Worm (Caenorhabditis elegans) whole organism, young adult: Measurements from ENCODE around the gene D2045.5.
A peak's percentile ranks its signal among the peaks of the same experiment; 100 is the strongest.

Experiments
- B0019.2 ChIP-seq: fragments of 200-800 bp; sonication (Bioruptor generic); conservative IDR thresholded peaks from 2 replicates; pipeline ENCODE4 v1.3.6; 2022; ENCODE audit warnings: missing genetic modification reagents, missing genetic modification characterization, missing compliant biosample characterization
- B0261.1 ChIP-seq: sonication (generic microtip); optimal IDR thresholded peaks from 2 replicates; lab custom pipeline; 2016; ENCODE audit warnings: mild to moderate bottlenecking, missing genetic modification characterization, moderate library complexity, missing compliant biosample characterization
- F33H1.4 ChIP-seq: fragments of 200-800 bp; sonication (Bioruptor generic); IDR thresholded peaks from 2 replicates; pipeline ENCODE4 v1.3.6; 2022; ENCODE audit warnings: missing genetic modification reagents, missing genetic modification characterization, missing compliant biosample characterization
- F49E8.2 ChIP-seq: sonication (generic microtip); optimal IDR thresholded peaks from 3 replicates; lab custom pipeline; 2017; ENCODE audit warnings: missing genetic modification characterization, mild to moderate bottlenecking, missing compliant biosample characterization, antibody characterized with exemption, moderate library complexity; ENCODE audit not compliant: insufficient read depth
- F52B5.7 ChIP-seq: sonication (generic microtip); optimal IDR thresholded peaks from 2 replicates; lab custom pipeline; 2016; ENCODE audit warnings: mild to moderate bottlenecking, missing genetic modification characterization, missing compliant biosample characterization
- K11D2.4 ChIP-seq: fragments of 200-800 bp; sonication (Bioruptor generic); IDR thresholded peaks from 2 replicates; pipeline ENCODE4 v1.3.6; 2022; ENCODE audit warnings: missing genetic modification reagents, missing genetic modification characterization, missing compliant biosample characterization
- K12H6.12 ChIP-seq: fragments of 200-800 bp; sonication (Bioruptor generic); optimal IDR thresholded peaks from 2 replicates; lab custom pipeline; 2018; ENCODE audit warnings: mild to moderate bottlenecking, missing genetic modification characterization, missing compliant biosample characterization
- Y53G8AR.9 ChIP-seq: fragments of 200-800 bp; sonication (Bioruptor generic); conservative IDR thresholded peaks from 2 replicates; pipeline ENCODE4 v1.3.6; 2022; ENCODE audit warnings: missing genetic modification reagents, missing genetic modification characterization, missing compliant biosample characterization
- Y67H2A.10 ChIP-seq: fragments of 200-800 bp; sonication (Bioruptor generic); conservative IDR thresholded peaks from 2 replicates; pipeline ENCODE4 v1.3.6; 2022; ENCODE audit warnings: missing genetic modification reagents, missing genetic modification characterization, missing compliant biosample characterization
- Y79H2A.3 ChIP-seq: fragments of 200-800 bp; sonication (Bioruptor generic); conservative IDR thresholded peaks from 2 replicates; pipeline ENCODE4 v1.3.6; 2022; ENCODE audit warnings: missing genetic modification reagents, missing genetic modification characterization, missing compliant biosample characterization
- Y95B8A.8 ChIP-seq: fragments of 200-800 bp; sonication (Bioruptor generic); IDR thresholded peaks from 2 replicates; pipeline ENCODE4 v1.3.6; 2022; ENCODE audit warnings: missing genetic modification reagents, missing genetic modification characterization, missing compliant biosample characterization
- aptf-2 ChIP-seq: fragments of 200-800 bp; sonication (Bioruptor generic); conservative IDR thresholded peaks from 2 replicates; pipeline ENCODE4 v1.3.6; 2022; ENCODE audit warnings: missing genetic modification reagents, missing genetic modification characterization, missing compliant biosample characterization
- athp-1 ChIP-seq: sonication (generic microtip); optimal IDR thresholded peaks from 2 replicates; lab custom pipeline; 2017; ENCODE audit warnings: mild to moderate bottlenecking, missing genetic modification characterization, missing compliant biosample characterization
- attf-3 ChIP-seq: fragments of 200-800 bp; sonication (Bioruptor generic); conservative IDR thresholded peaks from 2 replicates; pipeline ENCODE4 v1.3.6; 2022; ENCODE audit warnings: missing genetic modification reagents, missing genetic modification characterization, missing compliant biosample characterization
- bed-2 ChIP-seq: fragments of 200-800 bp; sonication (Bioruptor generic); IDR thresholded peaks from 2 replicates; pipeline ENCODE4 v1.3.6; 2022; ENCODE audit warnings: missing genetic modification reagents, missing genetic modification characterization, missing compliant biosample characterization
- cebp-1 ChIP-seq, 2 experiments: fragments of 200-800 bp in 1 of 2; sonication (Bioruptor generic) in 1 of 2; sonication (generic microtip) in 1 of 2; IDR thresholded peaks in 1 of 2; optimal IDR thresholded peaks in 1 of 2; 2 replicates each; pipeline versions ENCODE4 v1.3.6 to Lab custom; 2017 to 2022; ENCODE audit warnings: missing compliant biosample characterization in 2 of 2, missing genetic modification characterization in 2 of 2, mild to moderate bottlenecking in 1 of 2, missing genetic modification reagents in 1 of 2, moderate library complexity in 1 of 2
- ceh-100 ChIP-seq: fragments of 200-800 bp; sonication (Bioruptor generic); IDR thresholded peaks from 2 replicates; pipeline ENCODE4 v1.3.6; 2022; ENCODE audit warnings: missing genetic modification reagents, missing genetic modification characterization, missing compliant biosample characterization
- ceh-40 ChIP-seq: fragments of 200-800 bp; sonication (Bioruptor generic); IDR thresholded peaks from 2 replicates; pipeline ENCODE4 v1.3.6; 2022; ENCODE audit warnings: missing genetic modification characterization, missing compliant biosample characterization
- ceh-91 ChIP-seq: fragments of 200-800 bp; sonication (Bioruptor generic); IDR thresholded peaks from 2 replicates; pipeline ENCODE4 v1.3.6; 2022; ENCODE audit warnings: missing genetic modification reagents, missing genetic modification characterization, missing compliant biosample characterization
- die-1 ChIP-seq: sonication (generic microtip); optimal IDR thresholded peaks from 2 replicates; lab custom pipeline; 2016; ENCODE audit warnings: missing genotype, mild to moderate bottlenecking, missing genetic modification characterization, missing compliant biosample characterization
- efl-1 ChIP-seq: fragments of 150-350 bp; optimal IDR thresholded peaks from 2 replicates; lab custom pipeline; 2014; ENCODE audit warnings: missing biosample characterization, missing genetic modification reagents, missing genetic modification characterization
- hmg-1.2 ChIP-seq: fragments of 200-800 bp; sonication (Bioruptor generic); IDR thresholded peaks from 2 replicates; pipeline ENCODE4 v1.3.6; 2022; ENCODE audit warnings: missing genetic modification reagents, missing genetic modification characterization, missing compliant biosample characterization
- hsf-1 ChIP-seq: fragments of 200-800 bp; sonication (Bioruptor generic); IDR thresholded peaks from 2 replicates; pipeline ENCODE4 v1.3.6; 2022; ENCODE audit warnings: missing genetic modification reagents, missing genetic modification characterization, missing compliant biosample characterization
- let-607 ChIP-seq, 2 experiments: fragments of 200-800 bp in 1 of 2; sonication (Bioruptor generic) in 1 of 2; sonication (generic microtip) in 1 of 2; optimal IDR thresholded peaks; 2 replicates each; lab custom pipeline; 2016 to 2018; ENCODE audit warnings: mild to moderate bottlenecking in 2 of 2, missing compliant biosample characterization in 2 of 2, missing genetic modification characterization in 2 of 2, moderate library complexity in 2 of 2, missing genotype in 1 of 2
- lin-26 ChIP-seq: fragments of 200-800 bp; sonication (Bioruptor generic); IDR thresholded peaks from 2 replicates; pipeline ENCODE4 v1.3.6; 2022; ENCODE audit warnings: missing genetic modification reagents, missing genetic modification characterization, missing compliant biosample characterization
- lir-1 ChIP-seq: fragments of 200-800 bp; sonication (Bioruptor generic); conservative IDR thresholded peaks from 2 replicates; pipeline ENCODE4 v1.3.6; 2022; ENCODE audit warnings: missing genetic modification reagents, missing genetic modification characterization, missing compliant biosample characterization
- lsl-1 ChIP-seq: fragments of 200-800 bp; sonication (Bioruptor generic); optimal IDR thresholded peaks from 2 replicates; lab custom pipeline; 2018; ENCODE audit warnings: mild to moderate bottlenecking, missing genetic modification characterization, moderate library complexity, missing compliant biosample characterization
- madf-10 ChIP-seq: sonication (generic microtip); optimal IDR thresholded peaks from 2 replicates; lab custom pipeline; 2016; ENCODE audit warnings: mild to moderate bottlenecking, missing genetic modification characterization, missing compliant biosample characterization
- madf-3 ChIP-seq: fragments of 200-800 bp; sonication (Bioruptor generic); IDR thresholded peaks from 2 replicates; pipeline ENCODE4 v1.3.6; 2022; ENCODE audit warnings: missing genetic modification reagents, missing genetic modification characterization, missing compliant biosample characterization
- madf-6 ChIP-seq: fragments of 200-800 bp; sonication (Bioruptor generic); IDR thresholded peaks from 2 replicates; pipeline ENCODE4 v1.3.6; 2022; ENCODE audit warnings: missing genetic modification reagents, missing genetic modification characterization, missing compliant biosample characterization
- madf-8 ChIP-seq: fragments of 200-800 bp; sonication (Bioruptor generic); conservative IDR thresholded peaks from 2 replicates; pipeline ENCODE4 v1.3.6; 2022; ENCODE audit warnings: missing genetic modification reagents, missing genetic modification characterization, missing compliant biosample characterization
- nfyb-1 ChIP-seq: fragments of 200-800 bp; sonication (Bioruptor generic); IDR thresholded peaks from 2 replicates; pipeline ENCODE4 v1.3.6; 2022; ENCODE audit warnings: missing genetic modification reagents, missing genetic modification characterization, missing compliant biosample characterization
- nhr-80 ChIP-seq: sonication (generic microtip); optimal IDR thresholded peaks from 2 replicates; lab custom pipeline; 2016; ENCODE audit warnings: missing genetic modification characterization, missing compliant biosample characterization
- pbrm-1 ChIP-seq: fragments of 200-800 bp; sonication (Bioruptor generic); IDR thresholded peaks from 2 replicates; pipeline ENCODE4 v1.3.6; 2022; ENCODE audit warnings: missing genetic modification reagents, missing genetic modification characterization, missing compliant biosample characterization
- rcor-1 ChIP-seq: fragments of 200-800 bp; sonication (Bioruptor generic); IDR thresholded peaks from 2 replicates; pipeline ENCODE4 v1.3.6; 2022; ENCODE audit warnings: missing genetic modification reagents, missing genetic modification characterization, missing compliant biosample characterization
- repo-1 ChIP-seq: sonication (generic microtip); optimal IDR thresholded peaks from 2 replicates; lab custom pipeline; 2017; ENCODE audit warnings: mild to moderate bottlenecking, missing genetic modification characterization, missing compliant biosample characterization
- rpc-1 ChIP-seq, 2 experiments: fragments of 150-350 bp in 1 of 2; sonication (generic microtip) in 1 of 2; optimal IDR thresholded peaks; 2 replicates each; lab custom pipeline; 2014 to 2018; ENCODE audit warnings: missing biosample characterization in 1 of 2, missing genetic modification characterization in 1 of 2, missing genetic modification reagents in 1 of 2, missing genotype in 1 of 2
- snpc-1.3 ChIP-seq: sonication (generic microtip); optimal IDR thresholded peaks from 2 replicates; lab custom pipeline; 2017; ENCODE audit warnings: missing genetic modification characterization, mild to moderate bottlenecking, missing compliant biosample characterization, antibody characterized with exemption, moderate library complexity, missing genotype, missing genetic modification reagents; ENCODE audit not compliant: insufficient read depth
- tbp1 ChIP-seq: fragments of 200-800 bp; sonication (Bioruptor generic); optimal IDR thresholded peaks from 2 replicates; lab custom pipeline; 2018; ENCODE audit warnings: mild to moderate bottlenecking, missing genetic modification characterization, missing compliant biosample characterization
- tlf-1 ChIP-seq: fragments of 200-800 bp; sonication (Bioruptor generic); optimal IDR thresholded peaks from 2 replicates; lab custom pipeline; 2018; ENCODE audit warnings: mild to moderate bottlenecking, missing genetic modification characterization, missing compliant biosample characterization
- zfh-2 ChIP-seq: fragments of 200-800 bp; sonication (Bioruptor generic); conservative IDR thresholded peaks from 2 replicates; pipeline ENCODE4 v1.3.6; 2022; ENCODE audit warnings: missing genetic modification reagents, missing genetic modification characterization, missing compliant biosample characterization
- ztf-18 ChIP-seq: sonication (generic microtip); optimal IDR thresholded peaks from 2 replicates; lab custom pipeline; 2016; ENCODE audit warnings: missing genotype, mild to moderate bottlenecking, missing genetic modification characterization, missing compliant biosample characterization
- ztf-3 ChIP-seq: fragments of 200-800 bp; sonication (Bioruptor generic); optimal IDR thresholded peaks from 2 replicates; lab custom pipeline; 2018; ENCODE audit warnings: mild to moderate bottlenecking, missing genetic modification characterization, missing compliant biosample characterization

The D2045.5 gene

DNA sequence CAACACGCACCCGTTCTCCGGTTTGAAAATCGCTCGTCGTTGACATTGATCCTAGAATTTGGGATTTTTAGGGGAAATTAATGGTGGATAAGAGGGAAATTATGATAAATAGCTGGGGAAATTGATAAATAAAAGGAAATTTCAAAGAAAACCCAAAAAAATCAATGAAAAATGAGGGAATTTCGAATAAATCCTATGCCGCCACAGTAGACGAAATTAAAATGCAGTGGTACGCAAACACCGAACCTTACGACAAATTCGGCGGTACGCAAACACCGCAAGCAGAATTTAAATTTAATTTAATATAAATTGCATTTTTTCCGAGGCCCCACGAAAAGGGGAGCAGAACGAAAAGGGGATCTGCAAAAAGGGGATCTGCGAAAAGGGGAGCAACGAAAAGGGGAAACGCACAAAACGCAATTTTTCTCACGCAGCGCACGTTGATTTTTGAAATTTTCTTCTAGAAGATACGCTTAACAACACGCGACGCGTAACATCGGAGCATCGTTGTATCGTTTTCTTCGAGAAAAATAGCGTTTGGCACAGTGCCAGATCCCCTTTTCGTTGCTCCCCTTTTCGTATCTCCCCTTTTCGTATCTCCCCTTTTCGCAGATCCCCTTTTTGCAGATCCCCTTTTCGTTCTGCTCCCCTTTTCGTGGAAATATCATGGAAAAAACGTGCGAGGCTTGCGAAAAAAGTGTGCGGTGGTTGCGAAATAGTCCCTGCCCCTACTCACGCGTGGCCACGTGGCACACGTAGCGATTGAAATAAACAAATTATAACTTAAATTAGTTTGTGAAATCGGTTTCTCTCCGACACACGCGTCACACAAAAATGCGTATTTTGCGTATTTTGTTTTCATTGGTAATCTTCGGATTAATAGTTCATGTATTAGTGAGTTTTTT, 33.2 kb downstream of the D2045.5 start, which contains the start of the genes smrd-1 and enu-3.1 (continued):
- TF ChIP-seq attf-3 (GFP tag; lab: Robert Waterston, UW) (peak; percentile 63; the same call in 1 of the 2 replicates), zfh-2 (GFP tag; lab: Robert Waterston, UW) (peak; percentile 48; the same call in 1 of the 2 replicates), rcor-1 (GFP tag; lab: Robert Waterston, UW) (peak; percentile 84), let-607 (tag; optimal IDR thresholded peaks at IDR 0.05; lab: Kevin White, UChicago) (peak in 1 of 2 experiments; percentile 22), ztf-18 (tag; lab: Kevin White, UChicago) (peak; percentile 65), hmg-1.2 (peak; percentile 54), bed-2 (GFP tag; lab: Robert Waterston, UW) (peak; percentile 51; the same call in 1 of the 2 replicates), madf-8 (0 out of 2 replicates have a peak, but pooled peaks have one; percentile 34), K11D2.4 (GFP tag; lab: Robert Waterston, UW) (peak; percentile 58; the same call in 1 of the 2 replicates), nfyb-1 (peak; percentile 61; the same call in 1 of the 2 replicates), pbrm-1 (peak; percentile 75; the same call in 1 of the 2 replicates), K12H6.12 (tag; lab: Kevin White, UChicago) (peak; percentile 53), F33H1.4 (GFP tag; lab: Robert Waterston, UW) (peak; percentile 71), tlf-1 (GFP tag; lab: Kevin White, UChicago) (peak; percentile 5), Y79H2A.3 (0 out of 2 replicates have a peak, but pooled peaks have one; percentile 7), aptf-2 (GFP tag; lab: Robert Waterston, UW) (peak; percentile 48; the same call in 1 of the 2 replicates), madf-10 (tag; lab: Kevin White, UChicago) (peak; percentile 41), lir-1 (GFP tag; lab: Robert Waterston, UW) (0 out of 2 replicates have a peak, but pooled peaks have one; percentile 24), hsf-1 (GFP tag; lab: Robert Waterston, UW) (peak; percentile 62), B0019.2 (GFP tag; lab: Robert Waterston, UW) (peak; percentile 70), ceh-40 (GFP tag; lab: Robert Waterston, UW) (peak; percentile 47; the same call in 1 of the 2 replicates), cebp-1 (GFP tag; IDR thresholded peaks at IDR 0.05; lab: Robert Waterston, UW) (peak; percentile 59), cebp-1 (tag; optimal IDR thresholded peaks at IDR 0.05; lab: Kevin White, UChicago) (peak; percentile 57), snpc-1.3 (tag; lab: Kevin White, UChicago) (peak; percentile 14), ceh-91 (GFP tag; lab: Robert Waterston, UW) (peak; percentile 61), tbp1 (peak; percentile 28), Y67H2A.10 (GFP tag; lab: Robert Waterston, UW) (peak; percentile 28; the same call in 1 of the 2 replicates)
- TF ChIP-seq, all 124 proteins: peak for 49; not testable (repeated sequence) for 75

- no peak for TF ChIP-seq hsf-1 (GFP tag; lab: Robert Waterston, UW)
- no peak for TF ChIP-seq ztf-3
- 0 out of 2 replicates have a peak, but pooled peaks have one; percentile 24 for TF ChIP-seq madf-3 (GFP tag; lab: Robert Waterston, UW)
- no peak for TF ChIP-seq repo-1 (tag; lab: Kevin White, UChicago)
- peak; percentile 17 for TF ChIP-seq F49E8.2 (tag; lab: Kevin White, UChicago)
- TF ChIP-seq efl-1 (GFP tag; lab: Kevin White, UChicago) = no peak
- 0 out of 2 replicates have a peak, but pooled peaks have one; percentile 29 for TF ChIP-seq madf-6
- TF ChIP-seq hmg-1.2 = no peak
- no peak for TF ChIP-seq athp-1 (tag; lab: Kevin White, UChicago)
- no peak for TF ChIP-seq nhr-80 (tag; lab: Kevin White, UChicago)
- TF ChIP-seq B0261.1 (tag; lab: Kevin White, UChicago) = peak; percentile 57
- no peak for TF ChIP-seq Y95B8A.8 (GFP tag; lab: Robert Waterston, UW)
- TF ChIP-seq F52B5.7 (tag; lab: Kevin White, UChicago) = no peak
- TF ChIP-seq die-1 (tag; lab: Kevin White, UChicago) = peak; percentile 27
- 0 out of 2 replicates have a peak, but pooled peaks have one; percentile 49 for TF ChIP-seq lin-26 (GFP tag; lab: Robert Waterston, UW)
- TF ChIP-seq Y53G8AR.9 (GFP tag; lab: Robert Waterston, UW) = no peak
- peak; percentile 25 for TF ChIP-seq lsl-1 (GFP tag; lab: Kevin White, UChicago)
- peak; percentile 28; the same call in 1 of the 2 replicates for TF ChIP-seq ceh-100 (GFP tag; lab: Robert Waterston, UW)
- TF ChIP-seq rpc-1 (optimal IDR thresholded peaks at IDR 0.05; lab: Kevin White, UChicago) = peak; percentile 48
- peak; percentile 68 for TF ChIP-seq rpc-1 (tag; optimal IDR thresholded peaks at IDR 0.05; lab: Kevin White, UChicago)
- TF ChIP-seq tbp1 = peak; percentile 82
These were observed 37.3 kb downstream of the D2045.5 start for ce11 chrIII:10432104-10432503.
